Worm (Caenorhabditis elegans): ENCODE measurements around the gene nspg-10.

DNA sequence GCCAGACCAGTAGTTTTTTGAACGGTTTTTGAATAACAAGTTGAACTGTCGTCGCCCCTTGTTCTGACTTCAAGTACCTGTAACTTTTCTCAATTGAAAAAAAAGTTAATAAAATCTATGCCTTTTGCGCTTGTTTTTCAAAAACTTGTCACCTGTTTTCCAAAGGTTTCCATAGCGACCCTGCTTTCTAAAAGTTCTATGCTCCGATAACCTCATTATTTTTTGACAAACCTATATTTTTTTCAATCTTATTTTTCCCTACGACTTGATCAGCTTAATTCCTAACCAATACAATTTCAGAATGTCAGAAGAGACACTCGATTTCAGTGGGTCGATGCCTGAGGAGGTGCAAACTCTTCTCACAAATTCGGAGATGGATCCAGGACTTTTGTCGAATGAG, 41.8 kb downstream of the nspg-10 start, which contains the start of gene F29B9.8:
- TF ChIP-seq klf-2 (GFP tag; conservative IDR thresholded peaks at IDR 0.05) (no peak), T22C8.4 (GFP tag; IDR thresholded peaks at IDR 0.05) (no peak), flt-1 (GFP tag; IDR thresholded peaks at IDR 0.05) (no peak), med-1 (GFP tag; optimal IDR thresholded peaks at IDR 0.05; ENCODE audit: insufficient read depth) (no peak), ref-1 (GFP tag; conservative IDR thresholded peaks at IDR 0.05) (no peak), ztf-29 (GFP tag; IDR thresholded peaks at IDR 0.05) (no peak)

Data from whole organism, midembryonic.